Worm (Caenorhabditis elegans) whole organism, late embryonic: ENCODE data around the gene F07C6.3.

ENCODE experiments used
- C08G9.2 ChIP-seq: sonication (generic microtip); optimal IDR thresholded peaks from 2 replicates; lab custom pipeline; 2016; ENCODE audit warnings: mild to moderate bottlenecking, missing genetic modification characterization, moderate library complexity, missing compliant biosample characterization
- F13H6.1 ChIP-seq: sonication (generic microtip); optimal IDR thresholded peaks from 2 replicates; lab custom pipeline; 2016; ENCODE audit warnings: missing genetic modification characterization, missing compliant biosample characterization
- K02D7.2 ChIP-seq: sonication (generic microtip); optimal IDR thresholded peaks from 2 replicates; lab custom pipeline; 2017; ENCODE audit warnings: mild to moderate bottlenecking, missing genetic modification characterization, missing compliant biosample characterization
- K09A11.1 ChIP-seq: sonication (generic microtip); optimal IDR thresholded peaks from 2 replicates; lab custom pipeline; 2017; ENCODE audit warnings: antibody characterized with exemption, mild to moderate bottlenecking, missing genetic modification characterization, missing compliant biosample characterization; ENCODE audit not compliant: insufficient read depth
- Y22D7AL.16 ChIP-seq: sonication (generic microtip); optimal IDR thresholded peaks from 2 replicates; lab custom pipeline; 2016; ENCODE audit warnings: missing genetic modification characterization, missing compliant biosample characterization
- ahr-1 ChIP-seq: sonication (generic microtip); optimal IDR thresholded peaks from 2 replicates; lab custom pipeline; 2016; ENCODE audit warnings: missing genetic modification characterization, missing compliant biosample characterization
- ama-1 ChIP-seq: fragments of 150-350 bp; optimal IDR thresholded peaks from 2 replicates; lab custom pipeline; 2014
- ceh-14 ChIP-seq: sonication (generic microtip); optimal IDR thresholded peaks from 2 replicates; lab custom pipeline; 2016; ENCODE audit warnings: missing genotype, missing genetic modification characterization, missing compliant biosample characterization
- ceh-18 ChIP-seq: sonication (generic microtip); optimal IDR thresholded peaks from 2 replicates; lab custom pipeline; 2016; ENCODE audit warnings: missing genetic modification characterization, missing compliant biosample characterization
- ceh-19 ChIP-seq: fragments of 200-800 bp; sonication (Bioruptor generic); optimal IDR thresholded peaks from 2 replicates; lab custom pipeline; 2018; ENCODE audit warnings: mild to moderate bottlenecking, missing genetic modification characterization, missing compliant biosample characterization
- ceh-2 ChIP-seq: sonication (generic microtip); optimal IDR thresholded peaks from 2 replicates; lab custom pipeline; 2016; ENCODE audit warnings: missing genotype, missing genetic modification characterization, missing compliant biosample characterization
- ceh-48 ChIP-seq: sonication (generic microtip); optimal IDR thresholded peaks from 2 replicates; lab custom pipeline; 2016; ENCODE audit warnings: missing genetic modification characterization, inconsistent platforms, missing compliant biosample characterization
- che-1 ChIP-seq: sonication (generic microtip); optimal IDR thresholded peaks from 2 replicates; lab custom pipeline; 2016; ENCODE audit warnings: mild to moderate bottlenecking, missing genetic modification characterization, missing compliant biosample characterization
- dmd-4 ChIP-seq: sonication (generic microtip); optimal IDR thresholded peaks from 2 replicates; lab custom pipeline; 2016; ENCODE audit warnings: borderline replicate concordance, missing genetic modification characterization, missing compliant biosample characterization
- dve-1 ChIP-seq: sonication (generic microtip); optimal IDR thresholded peaks from 2 replicates; lab custom pipeline; 2017; ENCODE audit warnings: antibody characterized with exemption, mild to moderate bottlenecking, missing genetic modification characterization, missing compliant biosample characterization
- elt-4 ChIP-seq: sonication (generic microtip); optimal IDR thresholded peaks from 2 replicates; lab custom pipeline; 2016; ENCODE audit warnings: missing genetic modification characterization, missing compliant biosample characterization
- ets-4 ChIP-seq: sonication (generic microtip); optimal IDR thresholded peaks from 2 replicates; lab custom pipeline; 2016; ENCODE audit warnings: missing genetic modification characterization, missing compliant biosample characterization
- gmeb-2 ChIP-seq: sonication (generic microtip); optimal IDR thresholded peaks from 2 replicates; lab custom pipeline; 2016; ENCODE audit warnings: missing genetic modification characterization, inconsistent platforms, missing compliant biosample characterization
- hlh-13 ChIP-seq: fragments of 200-800 bp; sonication (Bioruptor generic); optimal IDR thresholded peaks from 2 replicates; lab custom pipeline; 2018; ENCODE audit warnings: mild to moderate bottlenecking, missing genetic modification characterization, missing compliant biosample characterization
- hlh-15 ChIP-seq: sonication (generic microtip); optimal IDR thresholded peaks from 2 replicates; lab custom pipeline; 2016; ENCODE audit warnings: missing genetic modification characterization, missing compliant biosample characterization
- hlh-30 ChIP-seq: sonication (generic microtip); optimal IDR thresholded peaks from 2 replicates; lab custom pipeline; 2017; ENCODE audit warnings: antibody characterized with exemption, missing genetic modification characterization, missing compliant biosample characterization; ENCODE audit not compliant: insufficient read depth
- madf-2 ChIP-seq: sonication (generic microtip); optimal IDR thresholded peaks from 2 replicates; lab custom pipeline; 2017; ENCODE audit warnings: missing genetic modification characterization, missing compliant biosample characterization
- mec-3 ChIP-seq: sonication (generic microtip); optimal IDR thresholded peaks from 2 replicates; lab custom pipeline; 2016; ENCODE audit warnings: borderline replicate concordance, missing genetic modification characterization, missing compliant biosample characterization
- nhr-11 ChIP-seq: fragments of 150-350 bp; optimal IDR thresholded peaks from 2 replicates; lab custom pipeline; 2014; ENCODE audit warnings: missing biosample characterization, missing genetic modification characterization
- nhr-232 ChIP-seq: sonication (generic microtip); optimal IDR thresholded peaks from 2 replicates; lab custom pipeline; 2016; ENCODE audit warnings: missing genetic modification characterization, missing compliant biosample characterization
- npax-4 ChIP-seq: sonication (generic microtip); optimal IDR thresholded peaks from 2 replicates; lab custom pipeline; 2016; ENCODE audit warnings: missing genetic modification characterization, missing compliant biosample characterization
- odd-2 ChIP-seq: sonication (generic microtip); optimal IDR thresholded peaks from 2 replicates; lab custom pipeline; 2017; ENCODE audit warnings: antibody characterized with exemption, mild to moderate bottlenecking, missing genetic modification characterization, missing compliant biosample characterization
- pat-9 ChIP-seq: fragments of 200-800 bp; sonication (Bioruptor generic); optimal IDR thresholded peaks from 2 replicates; lab custom pipeline; 2018; ENCODE audit warnings: mild to moderate bottlenecking, missing genetic modification characterization, moderate library complexity, missing compliant biosample characterization
- pax-1 ChIP-seq: fragments of 150-350 bp; optimal IDR thresholded peaks from 2 replicates; lab custom pipeline; 2014; ENCODE audit warnings: missing biosample characterization, missing genetic modification characterization
- pqm-1 ChIP-seq: sonication (generic microtip); optimal IDR thresholded peaks from 2 replicates; lab custom pipeline; 2016; ENCODE audit warnings: missing genetic modification characterization, missing compliant biosample characterization
- pros-1 ChIP-seq: fragments of 150-350 bp; optimal IDR thresholded peaks from 2 replicates; lab custom pipeline; 2014; ENCODE audit warnings: missing biosample characterization, missing genetic modification reagents, missing genetic modification characterization
- rnt-1 ChIP-seq: sonication (generic microtip); optimal IDR thresholded peaks from 2 replicates; lab custom pipeline; 2016; ENCODE audit warnings: missing genetic modification characterization, missing compliant biosample characterization
- ttx-3 ChIP-seq: sonication (generic microtip); optimal IDR thresholded peaks from 2 replicates; lab custom pipeline; 2016; ENCODE audit warnings: missing genetic modification reagents, missing genetic modification characterization, missing compliant biosample characterization
- unc-3 ChIP-seq, 2 experiments: fragments of 200-800 bp in 1 of 2; sonication (Bioruptor generic) in 1 of 2; sonication (generic microtip) in 1 of 2; conservative IDR thresholded peaks in 1 of 2; optimal IDR thresholded peaks in 1 of 2; 2 replicates each; pipeline versions ENCODE4 v1.3.6 to Lab custom; 2016 to 2022; ENCODE audit warnings: missing compliant biosample characterization in 2 of 2, missing genetic modification characterization in 2 of 2, missing genetic modification reagents in 1 of 2
- zip-5 ChIP-seq: sonication (generic microtip); optimal IDR thresholded peaks from 2 replicates; lab custom pipeline; 2016; ENCODE audit warnings: missing genetic modification characterization, missing compliant biosample characterization

Gene F07C6.3

ce11 chrIV:12795371-12795936 is 6.4 kb downstream of the F07C6.3 start:
- TF ChIP-seq ceh-18 (no peak), C08G9.2 (no peak), nhr-11 (no peak), F13H6.1 (tag; lab: Kevin White, UChicago) (no peak), hlh-15 (tag; lab: Kevin White, UChicago) (no peak), ttx-3 (tag; lab: Kevin White, UChicago) (no peak), ceh-2 (tag; lab: Kevin White, UChicago) (no peak), pax-1 (tag; lab: Kevin White, UChicago) (no peak), unc-3 (GFP tag; conservative IDR thresholded peaks at IDR 0.05; lab: Robert Waterston, UW) (no peak), unc-3 (tag; optimal IDR thresholded peaks at IDR 0.05; lab: Kevin White, UChicago) (no peak), ceh-14 (tag; lab: Kevin White, UChicago) (no peak), odd-2 (tag; lab: Kevin White, UChicago) (no peak)
- TF ChIP-seq, all 69 proteins: peak for 0

- no peak for TF ChIP-seq ets-4 (tag; lab: Kevin White, UChicago)
- TF ChIP-seq Y22D7AL.16 (tag; lab: Kevin White, UChicago) = no peak
- no peak for TF ChIP-seq gmeb-2 (tag; lab: Kevin White, UChicago)
- no peak for TF ChIP-seq K02D7.2 (tag; lab: Kevin White, UChicago)
- TF ChIP-seq che-1 (tag; lab: Kevin White, UChicago) = no peak
- no peak for TF ChIP-seq ceh-2 (tag; lab: Kevin White, UChicago)
- no peak for TF ChIP-seq ahr-1 (tag; lab: Kevin White, UChicago)
- TF ChIP-seq pqm-1 (tag; lab: Kevin White, UChicago) = no peak
- no peak for TF ChIP-seq ceh-48 (tag; lab: Kevin White, UChicago)
- no peak for TF ChIP-seq elt-4
- TF ChIP-seq zip-5 (tag; lab: Kevin White, UChicago) = no peak
- TF ChIP-seq npax-4 (tag; lab: Kevin White, UChicago) = no peak
- TF ChIP-seq rnt-1 = no peak
- TF ChIP-seq nhr-11 = no peak
- no peak for TF ChIP-seq dmd-4 (tag; lab: Kevin White, UChicago)
- TF ChIP-seq K09A11.1 (tag; lab: Kevin White, UChicago) = no peak
- TF ChIP-seq ama-1 (lab: Kevin White, UChicago) = no peak
- no peak for TF ChIP-seq ceh-19 (GFP tag; lab: Kevin White, UChicago)
- TF ChIP-seq, all 69 proteins: peak for 0
Measured at ce11 chrIV:12796811-12797210, 7.8 kb downstream of the F07C6.3 start.

ce11 chrIV:12805595-12805994 is 16.6 kb downstream of the F07C6.3 start, which contains the start of gene F07C6.4:
F07C6.4 (plus strand) TSS chrIV:12805924.
- TF ChIP-seq Y22D7AL.16 (tag; lab: Kevin White, UChicago) (no peak), pqm-1 (tag; lab: Kevin White, UChicago) (no peak), dve-1 (no peak), hlh-30 (tag; lab: Kevin White, UChicago) (no peak), nhr-232 (tag; lab: Kevin White, UChicago) (no peak), K02D7.2 (tag; lab: Kevin White, UChicago) (no peak), mec-3 (tag; lab: Kevin White, UChicago) (no peak), madf-2 (tag; lab: Kevin White, UChicago) (no peak), pros-1 (tag; lab: Kevin White, UChicago) (no peak), hlh-13 (GFP tag; lab: Kevin White, UChicago) (no peak), pat-9 (tag; lab: Kevin White, UChicago) (no peak), rnt-1 (no peak)

- TF ChIP-seq hlh-30 (tag; lab: Kevin White, UChicago) = no peak
- TF ChIP-seq nhr-11 = no peak
- no peak for TF ChIP-seq ceh-18
Measured at ce11 chrIV:12811554-12811953, 22.5 kb downstream of the F07C6.3 start.
